Worm (Caenorhabditis elegans) whole organism, L4 larva: ENCODE results near the gene K11E4.1.

Experiments
- F26F4.8 ChIP-seq: fragments of 200-800 bp; sonication (Bioruptor generic); conservative IDR thresholded peaks from 2 replicates; pipeline ENCODE4 v1.3.6; 2022; ENCODE audit warnings: missing genetic modification characterization, missing compliant biosample characterization
- F44E2.7 ChIP-seq: fragments of 200-800 bp; sonication (Bioruptor generic); IDR thresholded peaks from 2 replicates; pipeline ENCODE4 v2.1.2; 2022; ENCODE audit warnings: missing genetic modification characterization, missing compliant biosample characterization
- F49E8.2 ChIP-seq: sonication (generic microtip); optimal IDR thresholded peaks from 2 replicates; lab custom pipeline; 2016; ENCODE audit warnings: missing compliant biosample characterization, mild to moderate bottlenecking, missing genetic modification characterization, borderline replicate concordance
- T26A8.4 ChIP-seq: fragments of 200-800 bp; sonication (Bioruptor generic); IDR thresholded peaks from 2 replicates; pipeline ENCODE4 v1.3.6; 2022; ENCODE audit warnings: missing genetic modification characterization, missing compliant biosample characterization
- Y5F2A.4 ChIP-seq: fragments of 200-800 bp; sonication (Bioruptor generic); optimal IDR thresholded peaks from 2 replicates; lab custom pipeline; 2018; ENCODE audit warnings: mild to moderate bottlenecking, missing genetic modification characterization, missing compliant biosample characterization
- aha-1 ChIP-seq: fragments of 150-350 bp; peaks from one replicate; lab custom pipeline; 2014; ENCODE audit warnings: missing biosample characterization, missing genetic modification characterization
- ces-1 ChIP-seq: fragments of 150-350 bp; sonication (generic microtip); optimal IDR thresholded peaks from 4 replicates; lab custom pipeline; 2014; ENCODE audit warnings: missing biosample characterization, missing genetic modification reagents, missing genetic modification characterization
- daf-16 ChIP-seq, 3 experiments: sonication (generic microtip); optimal IDR thresholded peaks; 2 replicates each; lab custom pipeline; 2016 to 2017; ENCODE audit warnings: missing genetic modification characterization in 3 of 3, missing genetic modification reagents in 3 of 3, mild to moderate bottlenecking in 2 of 3, missing compliant biosample characterization in 2 of 3, missing biosample characterization in 1 of 3, moderate library complexity in 1 of 3
- daf-19 ChIP-seq: fragments of 200-800 bp; sonication (Bioruptor generic); conservative IDR thresholded peaks from 2 replicates; pipeline ENCODE4 v1.3.6; 2022; ENCODE audit warnings: missing genetic modification characterization, missing compliant biosample characterization
- dmd-6 ChIP-seq: fragments of 200-800 bp; sonication (Bioruptor generic); IDR thresholded peaks from 2 replicates; pipeline ENCODE4 v1.3.6; 2022; ENCODE audit warnings: missing genetic modification reagents, missing genetic modification characterization, missing compliant biosample characterization
- dpl-1 ChIP-seq: fragments of 150-350 bp; optimal IDR thresholded peaks from 2 replicates; lab custom pipeline; 2014; ENCODE audit warnings: missing biosample characterization, missing genetic modification reagents, missing genetic modification characterization
- dve-1 ChIP-seq: sonication (generic microtip); optimal IDR thresholded peaks from 2 replicates; lab custom pipeline; 2017; ENCODE audit warnings: antibody characterized with exemption, mild to moderate bottlenecking, missing genetic modification characterization, missing compliant biosample characterization; ENCODE audit not compliant: insufficient read depth
- egl-43 ChIP-seq: fragments of 200-800 bp; sonication (Bioruptor generic); IDR thresholded peaks from 2 replicates; pipeline ENCODE4 v1.3.6; 2022; ENCODE audit warnings: missing genetic modification reagents, missing genetic modification characterization, missing compliant biosample characterization
- fkh-10 ChIP-seq: fragments of 150-350 bp; optimal IDR thresholded peaks from 2 replicates; lab custom pipeline; 2014; ENCODE audit warnings: missing biosample characterization, missing genetic modification reagents, missing genetic modification characterization
- fos-1 ChIP-seq: fragments of 150-350 bp; optimal IDR thresholded peaks from 2 replicates; lab custom pipeline; 2014; ENCODE audit warnings: missing biosample characterization, missing genetic modification characterization
- hif-1 ChIP-seq, 2 experiments: sonication (generic microtip); optimal IDR thresholded peaks; 2 replicates each; lab custom pipeline; 2016 to 2017; ENCODE audit warnings: missing compliant biosample characterization in 2 of 2, missing genetic modification characterization in 2 of 2, missing genetic modification reagents in 2 of 2, missing genotype in 2 of 2, mild to moderate bottlenecking in 1 of 2
- jun-1 ChIP-seq: fragments of 150-350 bp; optimal IDR thresholded peaks from 2 replicates; lab custom pipeline; 2014; ENCODE audit warnings: missing biosample characterization, missing genetic modification reagents, missing genetic modification characterization
- lin-1 ChIP-seq: fragments of 200-800 bp; sonication (Bioruptor generic); IDR thresholded peaks from 2 replicates; pipeline ENCODE4 v1.3.6; 2022; ENCODE audit warnings: missing genetic modification reagents, missing genetic modification characterization, missing compliant biosample characterization
- lin-13 ChIP-seq: fragments of 150-350 bp; optimal IDR thresholded peaks from 2 replicates; lab custom pipeline; 2014; ENCODE audit warnings: missing biosample characterization, missing genetic modification reagents, missing genetic modification characterization
- lin-29 ChIP-seq: fragments of 200-800 bp; sonication (Bioruptor generic); IDR thresholded peaks from 2 replicates; pipeline ENCODE4 v1.3.6; 2022; ENCODE audit warnings: missing genetic modification reagents, missing genetic modification characterization, missing compliant biosample characterization
- lir-3 ChIP-seq: sonication (generic microtip); optimal IDR thresholded peaks from 2 replicates; lab custom pipeline; 2016; ENCODE audit warnings: mild to moderate bottlenecking, missing genetic modification characterization, missing compliant biosample characterization
- lsy-2 ChIP-seq, 2 experiments: fragments of 150-350 bp in 1 of 2; sonication (generic microtip) in 1 of 2; optimal IDR thresholded peaks; 2 replicates each; lab custom pipeline; 2014 to 2017; ENCODE audit warnings: missing biosample characterization in 2 of 2, missing genetic modification characterization in 2 of 2
- madf-5 ChIP-seq, 2 experiments: fragments of 200-800 bp; sonication (Bioruptor generic); IDR thresholded peaks; 2 replicates each; pipeline ENCODE4 v1.3.6; 2022; ENCODE audit warnings: missing compliant biosample characterization in 2 of 2, missing genetic modification characterization in 2 of 2
- mdl-1 ChIP-seq, 2 experiments: fragments of 150-350 bp in 1 of 2; sonication (generic microtip) in 1 of 2; optimal IDR thresholded peaks; 2 replicates each; lab custom pipeline; 2014 to 2017; ENCODE audit warnings: missing biosample characterization in 2 of 2, missing genetic modification characterization in 2 of 2
- mes-2 ChIP-seq: sonication (generic microtip); optimal IDR thresholded peaks from 2 replicates; lab custom pipeline; 2016; ENCODE audit warnings: missing genotype, mild to moderate bottlenecking, missing genetic modification characterization, missing compliant biosample characterization; ENCODE audit not compliant: poor library complexity, severe bottlenecking
- mxl-3 ChIP-seq: fragments of 200-800 bp; sonication (Bioruptor generic); optimal IDR thresholded peaks from 2 replicates; lab custom pipeline; 2018; ENCODE audit warnings: mild to moderate bottlenecking, missing genetic modification characterization, missing compliant biosample characterization
- nhr-11 ChIP-seq: fragments of 150-350 bp; optimal IDR thresholded peaks from 2 replicates; lab custom pipeline; 2014; ENCODE audit warnings: missing biosample characterization, missing genetic modification characterization
- nhr-111 ChIP-seq: fragments of 200-800 bp; sonication (Bioruptor generic); optimal IDR thresholded peaks from 2 replicates; lab custom pipeline; 2018; ENCODE audit warnings: mild to moderate bottlenecking, missing genetic modification characterization, missing compliant biosample characterization
- nhr-28 ChIP-seq: fragments of 150-350 bp; optimal IDR thresholded peaks from 2 replicates; lab custom pipeline; 2014; ENCODE audit warnings: missing biosample characterization, missing genetic modification characterization
- nhr-41 ChIP-seq: fragments of 200-800 bp; sonication (Bioruptor generic); IDR thresholded peaks from 2 replicates; pipeline ENCODE4 v1.3.6; 2022; ENCODE audit warnings: missing genetic modification reagents, missing genetic modification characterization, missing compliant biosample characterization
- nhr-77 ChIP-seq: fragments of 150-350 bp; optimal IDR thresholded peaks from 2 replicates; lab custom pipeline; 2014; ENCODE audit warnings: missing biosample characterization, missing genetic modification characterization
- pha-4 ChIP-seq, 2 experiments: fragments of 150-350 bp in 1 of 2; fragments of 200-800 bp in 1 of 2; sonication (Bioruptor generic) in 1 of 2; IDR thresholded peaks in 1 of 2; optimal IDR thresholded peaks in 1 of 2; 2 replicates each; pipeline versions ENCODE4 v1.3.6 to Lab custom; 2014 to 2022; ENCODE audit warnings: missing genetic modification characterization in 2 of 2, missing genetic modification reagents in 2 of 2, missing biosample characterization in 1 of 2, missing compliant biosample characterization in 1 of 2
- php-3 ChIP-seq: fragments of 200-800 bp; sonication (Bioruptor generic); IDR thresholded peaks from 2 replicates; pipeline ENCODE4 v1.3.6; 2022; ENCODE audit warnings: missing genetic modification reagents, missing genetic modification characterization, missing compliant biosample characterization
- sdz-12 ChIP-seq: fragments of 200-800 bp; sonication (Bioruptor generic); optimal IDR thresholded peaks from 2 replicates; lab custom pipeline; 2018; ENCODE audit warnings: mild to moderate bottlenecking, missing genetic modification characterization, missing compliant biosample characterization
- skn-1 ChIP-seq: fragments of 150-350 bp; optimal IDR thresholded peaks from 2 replicates; lab custom pipeline; 2014; ENCODE audit warnings: missing biosample characterization, missing genetic modification characterization
- tra-1 ChIP-seq: fragments of 200-800 bp; sonication (Bioruptor generic); IDR thresholded peaks from 2 replicates; pipeline ENCODE4 v1.3.6; 2022; ENCODE audit warnings: missing genetic modification reagents, missing genetic modification characterization, missing compliant biosample characterization
- unc-130 ChIP-seq: sonication (generic microtip); optimal IDR thresholded peaks from 2 replicates; lab custom pipeline; 2016; ENCODE audit warnings: missing genetic modification reagents, missing genetic modification characterization, missing compliant biosample characterization
- unc-39 ChIP-seq: sonication (generic microtip); optimal IDR thresholded peaks from 2 replicates; lab custom pipeline; 2017; ENCODE audit warnings: missing biosample characterization, missing genetic modification characterization
- unc-62 ChIP-seq, 3 experiments: fragments of 150-350 bp in 1 of 3; sonication (generic microtip); optimal IDR thresholded peaks in 2 of 3; peaks in 1 of 3; 1 replicate in 1 of 3; 2 replicates in 2 of 3; lab custom pipeline; 2014 to 2017; ENCODE audit warnings: missing biosample characterization in 3 of 3, missing genetic modification characterization in 3 of 3, missing genetic modification reagents in 3 of 3, missing genotype in 1 of 3
- zfp-2 ChIP-seq: sonication (generic microtip); optimal IDR thresholded peaks from 2 replicates; lab custom pipeline; 2016; ENCODE audit warnings: mild to moderate bottlenecking, missing genetic modification characterization, missing compliant biosample characterization
- zfp-3 ChIP-seq: fragments of 200-800 bp; sonication (Bioruptor generic); conservative IDR thresholded peaks from 2 replicates; pipeline ENCODE4 v1.3.6; 2022; ENCODE audit warnings: missing genetic modification reagents, missing genetic modification characterization, missing compliant biosample characterization
- zip-2 ChIP-seq: fragments of 150-350 bp; optimal IDR thresholded peaks from 2 replicates; lab custom pipeline; 2014; ENCODE audit warnings: missing biosample characterization, missing genetic modification characterization

Gene K11E4.1

ce11 chrX:13665447-13665846 lies 48.5 kb upstream of the K11E4.1 start (continued):
- peak; percentile 80 for TF ChIP-seq nhr-77 (tag; lab: Kevin White, UChicago)
- TF ChIP-seq mdl-1 (tag; optimal IDR thresholded peaks at IDR 0.05; lab: Kevin White, UChicago): peak; percentile 10 to 80
- peak; percentile 97 for TF ChIP-seq aha-1 (tag; lab: Kevin White, UChicago)
- TF ChIP-seq madf-5 (GFP tag; IDR thresholded peaks at IDR 0.05; lab: Robert Waterston, UW): peak; percentile 93 to 97
- TF ChIP-seq lin-29: peak; percentile 76; the same call in 1 of the 2 replicates
- TF ChIP-seq egl-43 (GFP tag; lab: Robert Waterston, UW): peak; percentile 99
- peak; percentile 94 for TF ChIP-seq T26A8.4 (GFP tag; lab: Robert Waterston, UW)
- TF ChIP-seq nhr-11 (tag; lab: Kevin White, UChicago): peak; percentile 36
- peak; percentile 72 to 79 for TF ChIP-seq hif-1 (tag; optimal IDR thresholded peaks at IDR 0.05; lab: Kevin White, UChicago)
- TF ChIP-seq dve-1 (tag; lab: Kevin White, UChicago): peak; percentile 84
- TF ChIP-seq daf-19 (GFP tag; lab: Robert Waterston, UW): peak; percentile 87
- peak; percentile 91 for TF ChIP-seq php-3

ce11 chrX:13666864-13667263 lies 47.1 kb upstream of the K11E4.1 start:
- TF ChIP-seq unc-62 (GFP tag; optimal IDR thresholded peaks at IDR 0.05 in 1 of 2; lab: Kevin White, UChicago): peak in 1 of 2 experiments; percentile 90
- no peak for TF ChIP-seq unc-62 (tag; optimal IDR thresholded peaks at IDR 0.05; lab: Kevin White, UChicago)
- TF ChIP-seq zfp-2 (tag; lab: Kevin White, UChicago): no peak

- TF ChIP-seq Y5F2A.4 (GFP tag; lab: Kevin White, UChicago): no peak
- no peak for TF ChIP-seq egl-43 (GFP tag; lab: Robert Waterston, UW)
- peak in 1 of 2 experiments; percentile 19 for TF ChIP-seq unc-62 (GFP tag; optimal IDR thresholded peaks at IDR 0.05 in 1 of 2; lab: Kevin White, UChicago)
- TF ChIP-seq unc-62 (tag; optimal IDR thresholded peaks at IDR 0.05; lab: Kevin White, UChicago): no peak
- TF ChIP-seq lin-1 (GFP tag; lab: Robert Waterston, UW): no peak
- no peak for TF ChIP-seq unc-130 (GFP tag; lab: Kevin White, UChicago)
Observed at ce11 chrX:13668728-13669127, 45.2 kb upstream of the K11E4.1 start, which contains the start of gene C04A11.2. TSS of gene C04A11.2 (minus strand) at chrX:13668828.

ce11 chrX:13669641-13670040 lies 44.3 kb upstream of the K11E4.1 start:
- TF ChIP-seq dpl-1 (GFP tag; lab: Kevin White, UChicago) (peak; percentile 74), lin-13 (GFP tag; lab: Kevin White, UChicago) (no peak), nhr-28 (tag; lab: Kevin White, UChicago) (peak; percentile 57), jun-1 (tag; lab: Kevin White, UChicago) (no peak), mxl-3 (GFP tag; lab: Kevin White, UChicago) (no peak), daf-16 (GFP tag; optimal IDR thresholded peaks at IDR 0.05; lab: Kevin White, UChicago) (no peak), daf-16 (tag; optimal IDR thresholded peaks at IDR 0.05; lab: Kevin White, UChicago) (peak; percentile 96), lir-3 (tag; lab: Kevin White, UChicago) (no peak), lin-29 (no peak), sdz-12 (GFP tag; lab: Kevin White, UChicago) (no peak), dve-1 (tag; lab: Kevin White, UChicago) (peak; percentile 75), skn-1 (tag; lab: Kevin White, UChicago) (no peak), F44E2.7 (no peak), fkh-10 (no peak), fos-1 (tag; lab: Kevin White, UChicago) (no peak), egl-43 (GFP tag; lab: Robert Waterston, UW) (no peak), F49E8.2 (tag; lab: Kevin White, UChicago) (no peak), nhr-77 (tag; lab: Kevin White, UChicago) (no peak), F26F4.8 (GFP tag; lab: Robert Waterston, UW) (no peak), tra-1 (no peak), lsy-2 (tag; optimal IDR thresholded peaks at IDR 0.05; lab: Kevin White, UChicago) (peak in 1 of 2 experiments; percentile 44), zfp-3 (no peak), mes-2 (tag; lab: Kevin White, UChicago) (peak; percentile 63), nhr-111 (GFP tag; lab: Kevin White, UChicago) (no peak), nhr-41 (GFP tag; lab: Robert Waterston, UW) (no peak), aha-1 (tag; lab: Kevin White, UChicago) (no peak), ces-1 (GFP tag; lab: Kevin White, UChicago) (no peak), pha-4 (GFP tag; IDR thresholded peaks at IDR 0.05; lab: Robert Waterston, UW) (peak; percentile 53; the same call in 1 of the 2 replicates), pha-4 (tag; optimal IDR thresholded peaks at IDR 0.05; lab: Kevin White, UChicago) (peak; percentile 65), dmd-6 (peak; percentile 10; the same call in 1 of the 2 replicates), unc-39 (tag; lab: Kevin White, UChicago) (no peak), zip-2 (tag; lab: Kevin White, UChicago) (no peak)
